Worm (Caenorhabditis elegans) whole organism, early embryonic: Measurements from ENCODE around the gene srb-3.

ENCODE experiments used
- B0310.2 ChIP-seq: sonication (generic microtip); optimal IDR thresholded peaks from 2 replicates; lab custom pipeline; 2016; ENCODE audit warnings: mild to moderate bottlenecking, missing genetic modification characterization, missing compliant biosample characterization
- F13C5.2 ChIP-seq: sonication (generic microtip); optimal IDR thresholded peaks from 2 replicates; lab custom pipeline; 2017; ENCODE audit warnings: mild to moderate bottlenecking, missing genetic modification characterization, inconsistent platforms, missing compliant biosample characterization
- aly-1 ChIP-seq: sonication (generic microtip); optimal IDR thresholded peaks from 2 replicates; lab custom pipeline; 2016; ENCODE audit warnings: missing genetic modification characterization, missing compliant biosample characterization
- ama-1 ChIP-seq: fragments of 150-350 bp; optimal IDR thresholded peaks from 2 replicates; lab custom pipeline; 2014
- sea-1 ChIP-seq: fragments of 200-800 bp; sonication (Bioruptor generic); conservative IDR thresholded peaks from 2 replicates; pipeline ENCODE4 v1.3.6; 2022; ENCODE audit warnings: missing genetic modification characterization, missing compliant biosample characterization
- tbx-11 ChIP-seq: fragments of 200-800 bp; sonication (Bioruptor generic); IDR thresholded peaks from 2 replicates; pipeline ENCODE4 v1.3.6; 2022; ENCODE audit warnings: missing genetic modification characterization, missing compliant biosample characterization

DNA sequence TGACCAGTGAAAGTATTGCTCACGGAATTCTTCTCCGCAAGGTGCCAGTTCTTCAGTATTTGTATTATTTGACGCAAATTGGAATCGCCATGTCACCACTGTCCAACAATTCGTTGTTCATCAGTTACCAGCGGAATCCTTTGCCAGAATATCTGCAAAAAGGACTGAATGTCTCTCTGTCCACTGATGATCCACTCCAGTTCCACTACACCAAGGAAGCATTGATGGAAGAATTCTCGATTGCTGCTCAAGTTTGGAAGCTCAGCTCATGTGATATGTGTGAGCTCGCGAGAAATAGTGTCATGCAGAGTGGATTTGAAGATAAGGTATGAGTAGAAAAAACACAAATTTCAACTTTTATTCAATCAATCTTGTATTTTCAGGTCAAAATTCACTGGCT is 42.5 kb upstream of the srb-3 start:
- TF ChIP-seq F13C5.2 (tag; lab: Kevin White, UChicago) (no peak), ama-1 (lab: Kevin White, UChicago) (no peak), aly-1 (tag; lab: Kevin White, UChicago) (no peak), B0310.2 (tag; lab: Kevin White, UChicago) (no peak), tbx-11 (GFP tag; lab: Robert Waterston, UW) (no peak), sea-1 (GFP tag; lab: Robert Waterston, UW) (no peak)
